Fruit fly (Drosophila melanogaster) whole organism, adult: ENCODE data around the gene Ptx1.

ENCODE experiments used
- CG7101 ChIP-seq: fragments of 200-800 bp; sonication (Bioruptor generic); optimal IDR thresholded peaks from 2 replicates; lab custom pipeline; 2018; ENCODE audit warnings: missing biosample characterization, mild to moderate bottlenecking, missing genetic modification characterization, moderate library complexity
- pad ChIP-seq: fragments of 200-800 bp; sonication (Bioruptor generic); optimal IDR thresholded peaks from 3 replicates; lab custom pipeline; 2017; ENCODE audit warnings: missing biosample characterization, missing genetic modification characterization, mild to moderate bottlenecking, moderate library complexity, missing genetic modification reagents

DNA sequence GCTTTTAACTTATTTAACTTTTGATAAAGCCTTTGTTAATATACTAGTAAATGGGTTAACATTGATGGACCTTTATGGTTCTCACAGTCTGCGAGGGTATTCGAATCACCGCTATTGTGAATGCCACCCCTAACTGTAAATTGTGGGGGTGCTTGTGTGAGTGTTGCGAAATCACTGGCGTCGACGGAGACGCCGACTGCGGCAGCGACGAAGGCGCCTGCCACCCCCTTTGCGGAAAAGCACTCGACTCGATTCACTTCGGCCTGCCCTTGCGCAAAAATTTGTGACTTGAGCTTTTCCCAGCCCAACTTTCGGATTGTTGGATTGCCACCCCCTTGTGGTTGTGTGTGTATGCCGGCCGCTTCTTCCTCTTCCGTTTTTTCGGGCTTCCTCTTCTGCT lies 32.5 kb upstream of the Ptx1 start:
- TF ChIP-seq pad (no peak), CG7101 (tag; lab: Kevin White, UChicago) (no peak)
